Fruit fly (Drosophila melanogaster) whole organism, pupa: ENCODE results near the gene CG34125.

Source experiments
- CG10348 ChIP-seq: fragments of 200-800 bp; sonication (Bioruptor generic); IDR thresholded peaks from 2 replicates; pipeline ENCODE4 v1.3.6; 2022; ENCODE audit warnings: missing biosample characterization, missing genetic modification characterization
- CG13204 ChIP-seq: fragments of 200-800 bp; sonication (Bioruptor generic); optimal IDR thresholded peaks from 2 replicates; lab custom pipeline; 2018; ENCODE audit warnings: missing biosample characterization, mild to moderate bottlenecking, missing genetic modification characterization, moderate library complexity
- CG15710 ChIP-seq: fragments of 200-800 bp; sonication (Bioruptor generic); optimal IDR thresholded peaks from 2 replicates; lab custom pipeline; 2018; ENCODE audit warnings: missing biosample characterization, mild to moderate bottlenecking, missing genetic modification characterization, moderate library complexity
- CG32121 ChIP-seq: fragments of 200-800 bp; sonication (Bioruptor generic); IDR thresholded peaks from 2 replicates; pipeline ENCODE4 v1.3.6; 2022; ENCODE audit warnings: missing biosample characterization, missing genetic modification characterization
- CG34367 ChIP-seq: fragments of 200-800 bp; sonication (Bioruptor generic); optimal IDR thresholded peaks from 2 replicates; lab custom pipeline; 2018; ENCODE audit warnings: missing biosample characterization, mild to moderate bottlenecking, missing genetic modification characterization
- CG4496 ChIP-seq: fragments of 200-800 bp; sonication (Bioruptor generic); IDR thresholded peaks from 3 replicates; pipeline ENCODE4 v1.3.6; 2022; ENCODE audit warnings: missing biosample characterization, missing genetic modification characterization
- CG9948 ChIP-seq: fragments of 200-800 bp; sonication (Bioruptor generic); optimal IDR thresholded peaks from 2 replicates; lab custom pipeline; 2018; ENCODE audit warnings: missing biosample characterization, mild to moderate bottlenecking, missing genetic modification characterization, moderate library complexity
- D1 ChIP-seq: fragments of 200-800 bp; sonication (Bioruptor generic); optimal IDR thresholded peaks from 2 replicates; lab custom pipeline; 2018; ENCODE audit warnings: missing biosample characterization, mild to moderate bottlenecking, missing genetic modification characterization, moderate library complexity
- EcR ChIP-seq: fragments of 200-800 bp; sonication (Bioruptor generic); optimal IDR thresholded peaks from 3 replicates; lab custom pipeline; 2019; ENCODE audit warnings: missing biosample characterization, missing genetic modification characterization, mild to moderate bottlenecking, moderate library complexity, missing genetic modification reagents
- Ets98B ChIP-seq: fragments of 200-800 bp; sonication (Bioruptor generic); IDR thresholded peaks from 2 replicates; pipeline ENCODE4 v1.3.6; 2022; ENCODE audit warnings: missing biosample characterization, missing genetic modification characterization
- Pif1B ChIP-seq: fragments of 200-800 bp; sonication (Bioruptor generic); optimal IDR thresholded peaks from 3 replicates; lab custom pipeline; 2016; ENCODE audit warnings: missing biosample characterization, missing genetic modification characterization
- gl ChIP-seq: fragments of 200-800 bp; sonication (Bioruptor generic); optimal IDR thresholded peaks from 2 replicates; lab custom pipeline; 2018; ENCODE audit warnings: missing biosample characterization, mild to moderate bottlenecking, missing genetic modification characterization

- no peak for TF ChIP-seq D1 (tag; lab: Kevin White, UChicago)
- TF ChIP-seq CG32121, result no peak
- no peak for TF ChIP-seq CG9948 (tag; lab: Kevin White, UChicago)
- TF ChIP-seq gl (tag; lab: Kevin White, UChicago), result no peak
- no peak for TF ChIP-seq EcR (GFP tag; lab: Kevin White, UChicago)
- no peak for TF ChIP-seq CG4496 (GFP tag; lab: Robert Waterston, UW)
- TF ChIP-seq CG34367, result no peak
- TF ChIP-seq CG15710 (tag; lab: Kevin White, UChicago), result no peak
- no peak for TF ChIP-seq Pif1B (GFP tag; lab: Kevin White, UChicago)
- no peak for TF ChIP-seq CG10348 (GFP tag; lab: Robert Waterston, UW)
- TF ChIP-seq CG13204 (GFP tag; lab: Kevin White, UChicago), result no peak
- TF ChIP-seq Ets98B, result no peak
Observed at dm6 chr2L:4998260-4998560, 32.7 kb downstream of the CG34125 start.
